Worm (Caenorhabditis elegans) whole organism, L4 larva: ENCODE data around the gene sumv-1.
A peak's percentile ranks its signal among the peaks of the same experiment; 100 is the strongest.

ENCODE experiments used
- D1046.2 ChIP-seq: fragments of 200-800 bp; sonication (Bioruptor generic); IDR thresholded peaks from 2 replicates; pipeline ENCODE4 v1.3.6; 2022; ENCODE audit warnings: missing genetic modification characterization, missing compliant biosample characterization
- F26F4.8 ChIP-seq: fragments of 200-800 bp; sonication (Bioruptor generic); conservative IDR thresholded peaks from 2 replicates; pipeline ENCODE4 v1.3.6; 2022; ENCODE audit warnings: missing genetic modification characterization, missing compliant biosample characterization
- R02D3.7 ChIP-seq: fragments of 150-350 bp; sonication (generic microtip); optimal IDR thresholded peaks from 3 replicates; lab custom pipeline; 2014; ENCODE audit warnings: missing biosample characterization, missing genetic modification characterization
- T20F7.1 ChIP-seq: fragments of 200-800 bp; sonication (Bioruptor generic); optimal IDR thresholded peaks from 2 replicates; lab custom pipeline; 2018; ENCODE audit warnings: mild to moderate bottlenecking, missing genetic modification characterization, missing compliant biosample characterization
- T26A8.4 ChIP-seq: fragments of 200-800 bp; sonication (Bioruptor generic); IDR thresholded peaks from 2 replicates; pipeline ENCODE4 v1.3.6; 2022; ENCODE audit warnings: missing genetic modification characterization, missing compliant biosample characterization
- Y48G9A.11 ChIP-seq: fragments of 200-800 bp; sonication (Bioruptor generic); IDR thresholded peaks from 2 replicates; pipeline ENCODE4 v1.3.6; 2022; ENCODE audit warnings: missing genetic modification reagents, missing genetic modification characterization, missing compliant biosample characterization
- ZK337.2 ChIP-seq: fragments of 200-800 bp; sonication (Bioruptor generic); IDR thresholded peaks from 2 replicates; pipeline ENCODE4 v1.3.6; 2022; ENCODE audit warnings: missing genetic modification reagents, missing genetic modification characterization, missing compliant biosample characterization
- aha-1 ChIP-seq: fragments of 150-350 bp; peaks from one replicate; lab custom pipeline; 2014; ENCODE audit warnings: missing biosample characterization, missing genetic modification characterization
- ama-1 ChIP-seq: fragments of 150-350 bp; optimal IDR thresholded peaks from 2 replicates; lab custom pipeline; 2014; ENCODE audit warnings: inconsistent platforms, mixed read lengths
- ceh-28 ChIP-seq: fragments of 150-350 bp; optimal IDR thresholded peaks from 2 replicates; lab custom pipeline; 2014; ENCODE audit warnings: missing biosample characterization, missing genetic modification reagents, missing genetic modification characterization
- ceh-32 ChIP-seq: sonication (generic microtip); optimal IDR thresholded peaks from 2 replicates; lab custom pipeline; 2016; ENCODE audit warnings: mild to moderate bottlenecking, missing genetic modification characterization, missing compliant biosample characterization; ENCODE audit not compliant: poor library complexity
- ceh-62 ChIP-seq: sonication (generic microtip); optimal IDR thresholded peaks from 2 replicates; lab custom pipeline; 2017; ENCODE audit warnings: missing biosample characterization, missing genetic modification characterization
- ces-1 ChIP-seq: fragments of 150-350 bp; sonication (generic microtip); optimal IDR thresholded peaks from 4 replicates; lab custom pipeline; 2014; ENCODE audit warnings: missing biosample characterization, missing genetic modification reagents, missing genetic modification characterization
- daf-12 ChIP-seq: fragments of 150-350 bp; optimal IDR thresholded peaks from 2 replicates; lab custom pipeline; 2014; ENCODE audit warnings: missing biosample characterization, missing genetic modification reagents, missing genetic modification characterization
- daf-19 ChIP-seq: fragments of 200-800 bp; sonication (Bioruptor generic); conservative IDR thresholded peaks from 2 replicates; pipeline ENCODE4 v1.3.6; 2022; ENCODE audit warnings: missing genetic modification characterization, missing compliant biosample characterization
- dmd-9 ChIP-seq: fragments of 200-800 bp; sonication (Bioruptor generic); IDR thresholded peaks from 2 replicates; pipeline ENCODE4 v1.3.6; 2022; ENCODE audit warnings: missing genetic modification reagents, missing genetic modification characterization, missing compliant biosample characterization
- duxl-1 ChIP-seq: sonication (generic microtip); optimal IDR thresholded peaks from 2 replicates; lab custom pipeline; 2016; ENCODE audit warnings: mild to moderate bottlenecking, missing genetic modification characterization, moderate library complexity, missing compliant biosample characterization; ENCODE audit not compliant: poor library complexity
- egl-27 ChIP-seq: sonication (generic microtip); optimal IDR thresholded peaks from 3 replicates; lab custom pipeline; 2017; ENCODE audit warnings: missing biosample characterization, missing genetic modification reagents, missing genetic modification characterization
- egl-43 ChIP-seq: fragments of 200-800 bp; sonication (Bioruptor generic); IDR thresholded peaks from 2 replicates; pipeline ENCODE4 v1.3.6; 2022; ENCODE audit warnings: missing genetic modification reagents, missing genetic modification characterization, missing compliant biosample characterization
- fkh-10 ChIP-seq: fragments of 150-350 bp; optimal IDR thresholded peaks from 2 replicates; lab custom pipeline; 2014; ENCODE audit warnings: missing biosample characterization, missing genetic modification reagents, missing genetic modification characterization
- gei-8 ChIP-seq: fragments of 200-800 bp; sonication (Bioruptor generic); optimal IDR thresholded peaks from 2 replicates; lab custom pipeline; 2018; ENCODE audit warnings: mild to moderate bottlenecking, missing genetic modification characterization, missing compliant biosample characterization
- hif-1 ChIP-seq, 2 experiments: sonication (generic microtip); optimal IDR thresholded peaks; 2 replicates each; lab custom pipeline; 2016 to 2017; ENCODE audit warnings: missing compliant biosample characterization in 2 of 2, missing genetic modification characterization in 2 of 2, missing genetic modification reagents in 2 of 2, missing genotype in 2 of 2, mild to moderate bottlenecking in 1 of 2
- hlh-11 ChIP-seq: fragments of 200-800 bp; sonication (Bioruptor generic); optimal IDR thresholded peaks from 2 replicates; lab custom pipeline; 2018; ENCODE audit warnings: mild to moderate bottlenecking, missing genetic modification characterization, missing compliant biosample characterization
- hlh-30 ChIP-seq: sonication (generic microtip); optimal IDR thresholded peaks from 2 replicates; lab custom pipeline; 2017; ENCODE audit warnings: antibody characterized with exemption, mild to moderate bottlenecking, missing genetic modification characterization, missing compliant biosample characterization; ENCODE audit not compliant: insufficient read depth
- jun-1 ChIP-seq: fragments of 150-350 bp; optimal IDR thresholded peaks from 2 replicates; lab custom pipeline; 2014; ENCODE audit warnings: missing biosample characterization, missing genetic modification reagents, missing genetic modification characterization
- lim-7 ChIP-seq: fragments of 200-800 bp; sonication (Bioruptor generic); IDR thresholded peaks from 2 replicates; pipeline ENCODE4 v1.3.6; 2022; ENCODE audit warnings: missing genetic modification characterization, missing compliant biosample characterization
- lin-1 ChIP-seq: fragments of 200-800 bp; sonication (Bioruptor generic); IDR thresholded peaks from 2 replicates; pipeline ENCODE4 v1.3.6; 2022; ENCODE audit warnings: missing genetic modification reagents, missing genetic modification characterization, missing compliant biosample characterization
- lin-39 ChIP-seq: fragments of 150-350 bp; optimal IDR thresholded peaks from 2 replicates; lab custom pipeline; 2014; ENCODE audit warnings: missing biosample characterization, missing genetic modification reagents, missing genetic modification characterization
- lir-3 ChIP-seq: sonication (generic microtip); optimal IDR thresholded peaks from 2 replicates; lab custom pipeline; 2016; ENCODE audit warnings: mild to moderate bottlenecking, missing genetic modification characterization, missing compliant biosample characterization
- madf-9 ChIP-seq: fragments of 200-800 bp; sonication (Bioruptor generic); conservative IDR thresholded peaks from 2 replicates; pipeline ENCODE4 v1.3.6; 2022; ENCODE audit warnings: missing genetic modification reagents, missing genetic modification characterization, missing compliant biosample characterization
- mep-1 ChIP-seq: fragments of 150-350 bp; sonication (generic microtip); optimal IDR thresholded peaks from 3 replicates; lab custom pipeline; 2014; ENCODE audit warnings: missing biosample characterization, missing genetic modification characterization
- mes-2 ChIP-seq: sonication (generic microtip); optimal IDR thresholded peaks from 2 replicates; lab custom pipeline; 2016; ENCODE audit warnings: missing genotype, mild to moderate bottlenecking, missing genetic modification characterization, missing compliant biosample characterization; ENCODE audit not compliant: poor library complexity, severe bottlenecking
- mxl-2 ChIP-seq: fragments of 200-800 bp; sonication (Bioruptor generic); conservative IDR thresholded peaks from 2 replicates; pipeline ENCODE4 v1.3.6; 2022; ENCODE audit warnings: missing genetic modification reagents, missing genetic modification characterization, missing compliant biosample characterization
- nhr-102 ChIP-seq: sonication (generic microtip); optimal IDR thresholded peaks from 2 replicates; lab custom pipeline; 2016; ENCODE audit warnings: mild to moderate bottlenecking, missing genetic modification characterization, moderate library complexity, missing compliant biosample characterization
- nhr-111 ChIP-seq: fragments of 200-800 bp; sonication (Bioruptor generic); optimal IDR thresholded peaks from 2 replicates; lab custom pipeline; 2018; ENCODE audit warnings: mild to moderate bottlenecking, missing genetic modification characterization, missing compliant biosample characterization
- nhr-237 ChIP-seq: sonication (generic microtip); optimal IDR thresholded peaks from 2 replicates; lab custom pipeline; 2017; ENCODE audit warnings: missing biosample characterization, missing genetic modification characterization
- nhr-25 ChIP-seq: sonication (generic microtip); optimal IDR thresholded peaks from 2 replicates; lab custom pipeline; 2017; ENCODE audit warnings: missing genetic modification characterization, mild to moderate bottlenecking, missing compliant biosample characterization, antibody characterized with exemption, moderate library complexity, borderline replicate concordance; ENCODE audit not compliant: insufficient read depth
- nhr-41 ChIP-seq: fragments of 200-800 bp; sonication (Bioruptor generic); IDR thresholded peaks from 2 replicates; pipeline ENCODE4 v1.3.6; 2022; ENCODE audit warnings: missing genetic modification reagents, missing genetic modification characterization, missing compliant biosample characterization
- nhr-48 ChIP-seq: sonication (generic microtip); optimal IDR thresholded peaks from 2 replicates; lab custom pipeline; 2016; ENCODE audit warnings: mild to moderate bottlenecking, missing genetic modification characterization, missing compliant biosample characterization
- nhr-76 ChIP-seq: fragments of 150-350 bp; optimal IDR thresholded peaks from 2 replicates; lab custom pipeline; 2014; ENCODE audit warnings: missing biosample characterization, missing genetic modification characterization
- nhr-77 ChIP-seq: fragments of 150-350 bp; optimal IDR thresholded peaks from 2 replicates; lab custom pipeline; 2014; ENCODE audit warnings: missing biosample characterization, missing genetic modification characterization
- php-3 ChIP-seq: fragments of 200-800 bp; sonication (Bioruptor generic); IDR thresholded peaks from 2 replicates; pipeline ENCODE4 v1.3.6; 2022; ENCODE audit warnings: missing genetic modification reagents, missing genetic modification characterization, missing compliant biosample characterization
- pqm-1 ChIP-seq: sonication (generic microtip); optimal IDR thresholded peaks from 2 replicates; lab custom pipeline; 2017; ENCODE audit warnings: missing biosample characterization, missing genetic modification characterization
- rbr-2 ChIP-seq: sonication (generic microtip); optimal IDR thresholded peaks from 2 replicates; lab custom pipeline; 2016; ENCODE audit warnings: missing genotype, missing genetic modification characterization, missing compliant biosample characterization
- sdz-12 ChIP-seq: fragments of 200-800 bp; sonication (Bioruptor generic); optimal IDR thresholded peaks from 2 replicates; lab custom pipeline; 2018; ENCODE audit warnings: mild to moderate bottlenecking, missing genetic modification characterization, missing compliant biosample characterization
- set-16 ChIP-seq: fragments of 200-800 bp; sonication (Bioruptor generic); IDR thresholded peaks from 2 replicates; pipeline ENCODE4 v1.3.6; 2022; ENCODE audit warnings: missing genetic modification reagents, missing genetic modification characterization, missing compliant biosample characterization
- skn-1 ChIP-seq: fragments of 150-350 bp; optimal IDR thresholded peaks from 2 replicates; lab custom pipeline; 2014; ENCODE audit warnings: missing biosample characterization, missing genetic modification characterization
- snpc-4 ChIP-seq: fragments of 150-350 bp; optimal IDR thresholded peaks from 2 replicates; lab custom pipeline; 2014; ENCODE audit warnings: missing biosample characterization, missing genetic modification characterization
- unc-130 ChIP-seq: sonication (generic microtip); optimal IDR thresholded peaks from 2 replicates; lab custom pipeline; 2016; ENCODE audit warnings: missing genetic modification reagents, missing genetic modification characterization, missing compliant biosample characterization
- zag-1 ChIP-seq: fragments of 150-350 bp; optimal IDR thresholded peaks from 2 replicates; lab custom pipeline; 2014; ENCODE audit warnings: missing biosample characterization, missing genetic modification characterization
- zip-11 ChIP-seq: fragments of 200-800 bp; sonication (Bioruptor generic); IDR thresholded peaks from 2 replicates; pipeline ENCODE4 v1.3.6; 2022; ENCODE audit warnings: missing genetic modification characterization, missing compliant biosample characterization
- ztf-7 ChIP-seq: fragments of 150-350 bp; optimal IDR thresholded peaks from 2 replicates; lab custom pipeline; 2014; ENCODE audit warnings: missing biosample characterization, missing genetic modification characterization

Gene sumv-1

DNA sequence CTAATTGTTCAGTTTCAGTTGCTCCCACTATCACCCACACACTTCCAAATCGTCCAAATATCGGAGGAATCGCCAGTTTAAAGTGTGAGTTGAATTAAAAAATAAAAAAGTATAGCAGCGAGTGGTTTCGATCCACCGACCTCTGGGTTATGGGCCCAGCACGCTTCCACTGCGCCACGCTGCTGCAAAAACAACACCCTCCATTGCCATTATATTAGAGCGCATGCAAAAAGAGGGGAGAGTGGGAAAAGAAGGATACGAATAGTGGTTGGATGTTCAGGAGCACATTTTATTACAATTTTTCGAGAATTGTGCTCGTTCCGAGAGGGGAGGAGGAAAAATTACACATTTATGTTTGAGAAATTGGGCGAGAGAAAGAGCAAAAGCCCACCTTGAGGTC lies 40.9 kb upstream of the sumv-1 start (continued):
- TF ChIP-seq duxl-1 (tag; lab: Kevin White, UChicago): peak; percentile 71
- peak; percentile 68 for TF ChIP-seq lin-1 (GFP tag; lab: Robert Waterston, UW)
- TF ChIP-seq R02D3.7 (tag; lab: Kevin White, UChicago): peak; percentile 3
- peak; percentile 58; the same call in 1 of the 2 replicates for TF ChIP-seq zip-11 (GFP tag; lab: Robert Waterston, UW)
- TF ChIP-seq T20F7.1: peak; percentile 47
- TF ChIP-seq set-16: no peak
- no peak for TF ChIP-seq jun-1 (tag; lab: Kevin White, UChicago)
- TF ChIP-seq sdz-12 (GFP tag; lab: Kevin White, UChicago): peak; percentile 82
- TF ChIP-seq hlh-11 (tag; lab: Kevin White, UChicago): no peak
- peak; percentile 97 for TF ChIP-seq egl-43
- peak; percentile 93 for TF ChIP-seq F26F4.8 (GFP tag; lab: Robert Waterston, UW)
- peak; percentile 2 to 56 for TF ChIP-seq hif-1 (tag; optimal IDR thresholded peaks at IDR 0.05; lab: Kevin White, UChicago)
- no peak for TF ChIP-seq nhr-77
- TF ChIP-seq ceh-62 (tag; lab: Kevin White, UChicago): no peak
- peak; percentile 39 for TF ChIP-seq nhr-48 (tag; lab: Kevin White, UChicago)
- peak; percentile 25 for TF ChIP-seq nhr-111 (GFP tag; lab: Kevin White, UChicago)
- TF ChIP-seq skn-1 (tag; lab: Kevin White, UChicago): no peak
- TF ChIP-seq aha-1 (tag; lab: Kevin White, UChicago): no peak
- peak; percentile 87 for TF ChIP-seq T26A8.4
- no peak for TF ChIP-seq fkh-10 (GFP tag; lab: Kevin White, UChicago)
- TF ChIP-seq Y48G9A.11: peak; percentile 79
- no peak for TF ChIP-seq pqm-1
- TF ChIP-seq lin-39 (tag; lab: Kevin White, UChicago): no peak
- TF ChIP-seq hlh-30 (tag; lab: Kevin White, UChicago): peak; percentile 13
- no peak for TF ChIP-seq ama-1
- TF ChIP-seq ceh-28 (tag; lab: Kevin White, UChicago): no peak
- peak; percentile 22 for TF ChIP-seq ceh-32 (tag; lab: Kevin White, UChicago)
- TF ChIP-seq unc-130 (GFP tag; lab: Kevin White, UChicago): peak; percentile 78
- TF ChIP-seq lim-7 (GFP tag; lab: Robert Waterston, UW): peak; percentile 96
- no peak for TF ChIP-seq ztf-7 (tag; lab: Kevin White, UChicago)
- no peak for TF ChIP-seq nhr-25 (tag; lab: Kevin White, UChicago)
- peak; percentile 57 for TF ChIP-seq nhr-102 (tag; lab: Kevin White, UChicago)
- peak; percentile 79 for TF ChIP-seq gei-8
- no peak for TF ChIP-seq nhr-237 (tag; lab: Kevin White, UChicago)
- no peak for TF ChIP-seq ces-1 (GFP tag; lab: Kevin White, UChicago)
- TF ChIP-seq nhr-76 (tag; lab: Kevin White, UChicago): no peak
- TF ChIP-seq ZK337.2 (GFP tag; lab: Robert Waterston, UW): peak; percentile 86
- TF ChIP-seq daf-12 (tag; lab: Kevin White, UChicago): no peak
- peak; percentile 92 for TF ChIP-seq daf-19
- TF ChIP-seq mes-2 (tag; lab: Kevin White, UChicago): peak; percentile 68
- no peak for TF ChIP-seq snpc-4 (tag; lab: Kevin White, UChicago)
- TF ChIP-seq egl-27: no peak
- peak; percentile 64 for TF ChIP-seq rbr-2 (tag; lab: Kevin White, UChicago)
- TF ChIP-seq mep-1: peak; percentile 64
- peak; percentile 81 for TF ChIP-seq lir-3 (tag; lab: Kevin White, UChicago)
- peak; percentile 65; the same call in 1 of the 2 replicates for TF ChIP-seq nhr-41
- peak; percentile 65; the same call in 1 of the 2 replicates for TF ChIP-seq dmd-9 (GFP tag; lab: Robert Waterston, UW)
- TF ChIP-seq D1046.2 (GFP tag; lab: Robert Waterston, UW): peak; percentile 81
- TF ChIP-seq zag-1 (tag; lab: Kevin White, UChicago): no peak
- TF ChIP-seq madf-9 (GFP tag; lab: Robert Waterston, UW): 0 out of 2 replicates have a peak, but pooled peaks have one; percentile 59
- peak; percentile 80 for TF ChIP-seq mxl-2 (GFP tag; lab: Robert Waterston, UW)
- peak; percentile 85 for TF ChIP-seq php-3 (GFP tag; lab: Robert Waterston, UW)
